Worm (Caenorhabditis elegans) whole organism, L2 larva: Measurements from ENCODE around the gene F26G1.5.

Experiments
- C34F6.9 ChIP-seq: fragments of 150-350 bp; optimal IDR thresholded peaks from 2 replicates; lab custom pipeline; 2014; ENCODE audit warnings: missing biosample characterization, missing genetic modification characterization
- F13H6.1 ChIP-seq: sonication (generic microtip); optimal IDR thresholded peaks from 2 replicates; lab custom pipeline; 2016; ENCODE audit warnings: missing genetic modification characterization, missing compliant biosample characterization
- R02D3.7 ChIP-seq: fragments of 150-350 bp; optimal IDR thresholded peaks from 2 replicates; lab custom pipeline; 2014; ENCODE audit warnings: missing biosample characterization, missing genetic modification characterization
- Y55F3AM.14 ChIP-seq: fragments of 200-800 bp; sonication (Bioruptor generic); optimal IDR thresholded peaks from 2 replicates; lab custom pipeline; 2018; ENCODE audit warnings: mild to moderate bottlenecking, missing genetic modification characterization, missing compliant biosample characterization
- ZK546.5 ChIP-seq: sonication (generic microtip); optimal IDR thresholded peaks from 2 replicates; lab custom pipeline; 2017; ENCODE audit warnings: missing biosample characterization, missing genetic modification characterization
- alr-1 ChIP-seq: fragments of 150-350 bp; optimal IDR thresholded peaks from 2 replicates; lab custom pipeline; 2014; ENCODE audit warnings: missing biosample characterization, missing genetic modification characterization
- aly-2 ChIP-seq: fragments of 150-350 bp; optimal IDR thresholded peaks from 2 replicates; lab custom pipeline; 2014; ENCODE audit warnings: missing biosample characterization, missing genetic modification characterization
- ama-1 ChIP-seq: fragments of 150-350 bp; optimal IDR thresholded peaks from 2 replicates; lab custom pipeline; 2018; ENCODE audit warnings: inconsistent platforms
- blmp-1 ChIP-seq: sonication (generic microtip); optimal IDR thresholded peaks from 2 replicates; lab custom pipeline; 2017; ENCODE audit warnings: missing genetic modification characterization, mild to moderate bottlenecking, missing compliant biosample characterization, antibody characterized with exemption, moderate library complexity; ENCODE audit not compliant: insufficient read depth
- ceh-16 ChIP-seq: fragments of 150-350 bp; optimal IDR thresholded peaks from 2 replicates; lab custom pipeline; 2014; ENCODE audit warnings: missing biosample characterization, missing genetic modification characterization
- ceh-82 ChIP-seq: fragments of 150-350 bp; optimal IDR thresholded peaks from 2 replicates; lab custom pipeline; 2014; ENCODE audit warnings: missing biosample characterization, missing genetic modification characterization
- crh-2 ChIP-seq: sonication (generic microtip); optimal IDR thresholded peaks from 2 replicates; lab custom pipeline; 2017; ENCODE audit warnings: missing biosample characterization, missing genetic modification characterization
- dmd-4 ChIP-seq: sonication (generic microtip); optimal IDR thresholded peaks from 2 replicates; lab custom pipeline; 2017; ENCODE audit warnings: missing biosample characterization, missing genetic modification characterization
- egl-27 ChIP-seq: sonication (generic microtip); optimal IDR thresholded peaks from 3 replicates; lab custom pipeline; 2017; ENCODE audit warnings: missing biosample characterization, missing genetic modification reagents, missing genetic modification characterization
- elt-1 ChIP-seq: fragments of 150-350 bp; optimal IDR thresholded peaks from 2 replicates; lab custom pipeline; 2014; ENCODE audit warnings: missing biosample characterization, missing genetic modification characterization
- elt-3 ChIP-seq: sonication (generic microtip); optimal IDR thresholded peaks from 2 replicates; lab custom pipeline; 2017; ENCODE audit warnings: missing biosample characterization, missing genetic modification characterization
- fos-1 ChIP-seq: fragments of 150-350 bp; optimal IDR thresholded peaks from 2 replicates; lab custom pipeline; 2014; ENCODE audit warnings: missing biosample characterization, missing genetic modification characterization
- gmeb-1 ChIP-seq: fragments of 150-350 bp; optimal IDR thresholded peaks from 2 replicates; lab custom pipeline; 2014; ENCODE audit warnings: missing biosample characterization, missing genetic modification characterization
- lin-11 ChIP-seq: fragments of 150-350 bp; sonication (generic microtip); optimal IDR thresholded peaks from 2 replicates; lab custom pipeline; 2014; ENCODE audit warnings: missing biosample characterization, missing genetic modification characterization, inconsistent platforms, mixed read lengths
- lin-13 ChIP-seq: fragments of 150-350 bp; optimal IDR thresholded peaks from 2 replicates; lab custom pipeline; 2014; ENCODE audit warnings: missing biosample characterization, missing genetic modification reagents, missing genetic modification characterization
- lin-39 ChIP-seq: fragments of 150-350 bp; optimal IDR thresholded peaks from 2 replicates; lab custom pipeline; 2014; ENCODE audit warnings: missing biosample characterization, missing genetic modification reagents, missing genetic modification characterization
- lsy-2 ChIP-seq, 2 experiments: fragments of 150-350 bp in 1 of 2; sonication (generic microtip) in 1 of 2; optimal IDR thresholded peaks; 2 replicates each; lab custom pipeline; 2014 to 2017; ENCODE audit warnings: missing biosample characterization in 2 of 2, missing genetic modification characterization in 2 of 2
- mab-5 ChIP-seq: fragments of 150-350 bp; optimal IDR thresholded peaks from 2 replicates; lab custom pipeline; 2014; ENCODE audit warnings: missing biosample characterization, missing genetic modification characterization
- mbf-1 ChIP-seq: sonication (generic microtip); optimal IDR thresholded peaks from 2 replicates; lab custom pipeline; 2017; ENCODE audit warnings: missing biosample characterization, missing genetic modification characterization
- mdl-1 ChIP-seq, 2 experiments: fragments of 150-350 bp in 1 of 2; sonication (generic microtip) in 1 of 2; optimal IDR thresholded peaks; 2 replicates each; lab custom pipeline; 2017; ENCODE audit warnings: missing biosample characterization in 2 of 2, missing genetic modification characterization in 2 of 2
- nhr-10 ChIP-seq: sonication (generic microtip); optimal IDR thresholded peaks from 2 replicates; lab custom pipeline; 2017; ENCODE audit warnings: missing biosample characterization, missing genetic modification characterization
- nhr-11 ChIP-seq: fragments of 150-350 bp; optimal IDR thresholded peaks from 2 replicates; lab custom pipeline; 2014; ENCODE audit warnings: missing biosample characterization, missing genetic modification characterization
- nhr-12 ChIP-seq: fragments of 150-350 bp; optimal IDR thresholded peaks from 2 replicates; lab custom pipeline; 2014; ENCODE audit warnings: missing biosample characterization, missing genetic modification characterization
- nhr-129 ChIP-seq: fragments of 150-350 bp; optimal IDR thresholded peaks from 2 replicates; lab custom pipeline; 2014; ENCODE audit warnings: missing biosample characterization, missing genetic modification characterization
- nhr-21 ChIP-seq: fragments of 150-350 bp; optimal IDR thresholded peaks from 2 replicates; lab custom pipeline; 2014; ENCODE audit warnings: missing biosample characterization, missing genetic modification characterization
- nhr-23 ChIP-seq: fragments of 150-350 bp; optimal IDR thresholded peaks from 2 replicates; lab custom pipeline; 2014; ENCODE audit warnings: missing biosample characterization, missing genetic modification reagents, missing genetic modification characterization
- nhr-237 ChIP-seq: fragments of 150-350 bp; optimal IDR thresholded peaks from 2 replicates; lab custom pipeline; 2014; ENCODE audit warnings: missing biosample characterization, missing genetic modification characterization
- nhr-25 ChIP-seq: fragments of 150-350 bp; sonication (generic microtip); optimal IDR thresholded peaks from 3 replicates; lab custom pipeline; 2014; ENCODE audit warnings: missing biosample characterization, missing genetic modification characterization
- nhr-6 ChIP-seq: fragments of 150-350 bp; optimal IDR thresholded peaks from 2 replicates; lab custom pipeline; 2014; ENCODE audit warnings: missing biosample characterization, missing genetic modification characterization
- nhr-77 ChIP-seq: fragments of 150-350 bp; optimal IDR thresholded peaks from 2 replicates; lab custom pipeline; 2014; ENCODE audit warnings: missing biosample characterization, missing genetic modification characterization
- peb-1 ChIP-seq: fragments of 150-350 bp; optimal IDR thresholded peaks from 2 replicates; lab custom pipeline; 2014; ENCODE audit warnings: missing biosample characterization, missing genetic modification characterization
- sem-4 ChIP-seq: fragments of 150-350 bp; optimal IDR thresholded peaks from 2 replicates; lab custom pipeline; 2014; ENCODE audit warnings: missing biosample characterization, missing genetic modification reagents, missing genetic modification characterization
- skn-1 ChIP-seq: sonication (generic microtip); optimal IDR thresholded peaks from 2 replicates; lab custom pipeline; 2017; ENCODE audit warnings: missing biosample characterization, missing genetic modification characterization
- sma-3 ChIP-seq: sonication (generic microtip); optimal IDR thresholded peaks from 2 replicates; lab custom pipeline; 2016; ENCODE audit warnings: missing genetic modification reagents, missing genetic modification characterization, missing compliant biosample characterization
- sma-9 ChIP-seq, 2 experiments: fragments of 150-350 bp in 1 of 2; sonication (generic microtip) in 1 of 2; optimal IDR thresholded peaks; 2 replicates each; lab custom pipeline; 2014 to 2016; ENCODE audit warnings: missing genetic modification characterization in 2 of 2, mild to moderate bottlenecking in 1 of 2, missing biosample characterization in 1 of 2, missing compliant biosample characterization in 1 of 2, missing genetic modification reagents in 1 of 2, moderate library complexity in 1 of 2
- snpc-4 ChIP-seq: fragments of 150-350 bp; optimal IDR thresholded peaks from 2 replicates; lab custom pipeline; 2014; ENCODE audit warnings: missing biosample characterization, missing genetic modification characterization
- unc-39 ChIP-seq: fragments of 150-350 bp; optimal IDR thresholded peaks from 2 replicates; lab custom pipeline; 2014; ENCODE audit warnings: missing biosample characterization, missing genetic modification characterization
- unc-55 ChIP-seq: fragments of 150-350 bp; sonication (generic microtip); optimal IDR thresholded peaks from 3 replicates; lab custom pipeline; 2014; ENCODE audit warnings: missing biosample characterization, missing genetic modification reagents, missing genetic modification characterization
- unc-62 ChIP-seq: fragments of 150-350 bp; optimal IDR thresholded peaks from 2 replicates; lab custom pipeline; 2014; ENCODE audit warnings: missing biosample characterization, missing genetic modification reagents, missing genetic modification characterization
- zag-1 ChIP-seq: fragments of 150-350 bp; optimal IDR thresholded peaks from 2 replicates; lab custom pipeline; 2014; ENCODE audit warnings: missing biosample characterization, missing genetic modification characterization
- ztf-1 ChIP-seq: fragments of 200-800 bp; sonication (Bioruptor generic); conservative IDR thresholded peaks from 2 replicates; pipeline ENCODE4 v1.3.6; 2022; ENCODE audit warnings: missing genetic modification characterization, missing compliant biosample characterization
- ztf-11 ChIP-seq: sonication (generic microtip); optimal IDR thresholded peaks from 2 replicates; lab custom pipeline; 2017; ENCODE audit warnings: missing biosample characterization, missing genetic modification characterization
- ztf-4 ChIP-seq: fragments of 150-350 bp; optimal IDR thresholded peaks from 2 replicates; lab custom pipeline; 2014; ENCODE audit warnings: missing biosample characterization, missing genetic modification characterization

Gene F26G1.5

DNA sequence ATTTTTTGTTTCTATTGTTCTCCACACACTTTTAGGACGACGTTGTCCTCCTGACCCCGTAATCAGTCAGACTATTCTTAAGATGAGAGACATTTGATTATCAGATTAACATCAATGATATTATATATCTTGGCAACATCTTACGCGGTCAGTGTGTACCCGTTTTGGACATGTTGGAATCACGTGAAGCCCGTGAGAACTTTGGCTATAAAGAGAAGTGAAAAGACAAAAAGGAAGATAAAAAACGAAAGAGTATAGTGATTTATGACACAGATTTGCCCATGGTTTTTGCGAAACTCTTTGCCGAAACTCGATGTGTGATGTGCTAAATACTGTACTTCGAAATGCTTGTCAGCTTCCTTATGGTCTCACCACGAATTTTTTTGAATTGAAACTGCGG is 25.9 kb downstream of the F26G1.5 start:
- TF ChIP-seq unc-39 (tag; lab: Kevin White, UChicago) (no peak), ztf-1 (GFP tag; lab: Robert Waterston, UW) (no peak), sma-3 (GFP tag; lab: Kevin White, UChicago) (peak; percentile 85), dmd-4 (tag; lab: Kevin White, UChicago) (no peak), blmp-1 (tag; lab: Kevin White, UChicago) (peak; percentile 88), unc-55 (GFP tag; lab: Kevin White, UChicago) (no peak), ama-1 (lab: Kevin White, UChicago) (no peak), C34F6.9 (tag; lab: Kevin White, UChicago) (no peak), nhr-11 (tag; lab: Kevin White, UChicago) (peak; percentile 43), alr-1 (tag; lab: Kevin White, UChicago) (no peak), ceh-82 (tag; lab: Kevin White, UChicago) (no peak), nhr-25 (tag; lab: Kevin White, UChicago) (peak; percentile 80), gmeb-1 (peak; percentile 33), fos-1 (tag; lab: Kevin White, UChicago) (peak; percentile 39), nhr-237 (tag; lab: Kevin White, UChicago) (no peak), nhr-12 (tag; lab: Kevin White, UChicago) (no peak), ceh-16 (tag; lab: Kevin White, UChicago) (no peak), egl-27 (peak; percentile 78), zag-1 (tag; lab: Kevin White, UChicago) (no peak), sma-9 (GFP tag; optimal IDR thresholded peaks at IDR 0.05; lab: Kevin White, UChicago) (peak; percentile 96), sma-9 (tag; optimal IDR thresholded peaks at IDR 0.05; lab: Kevin White, UChicago) (peak; percentile 3), ZK546.5 (tag; lab: Kevin White, UChicago) (no peak), mbf-1 (tag; lab: Kevin White, UChicago) (no peak), nhr-6 (tag; lab: Kevin White, UChicago) (no peak), elt-3 (no peak), crh-2 (tag; lab: Kevin White, UChicago) (peak; percentile 44), peb-1 (tag; lab: Kevin White, UChicago) (no peak), lin-39 (tag; lab: Kevin White, UChicago) (no peak), ztf-4 (peak; percentile 50), F13H6.1 (no peak), unc-62 (GFP tag; lab: Kevin White, UChicago) (no peak), ztf-11 (tag; lab: Kevin White, UChicago) (no peak), sem-4 (no peak), nhr-21 (tag; lab: Kevin White, UChicago) (peak; percentile 90), mab-5 (tag; lab: Kevin White, UChicago) (no peak), lin-11 (no peak), lin-13 (GFP tag; lab: Kevin White, UChicago) (no peak), aly-2 (tag; lab: Kevin White, UChicago) (no peak), skn-1 (tag; lab: Kevin White, UChicago) (no peak), elt-1 (no peak), Y55F3AM.14 (GFP tag; lab: Kevin White, UChicago) (no peak), lsy-2 (tag; optimal IDR thresholded peaks at IDR 0.05; lab: Kevin White, UChicago) (peak in 1 of 2 experiments; percentile 37), mdl-1 (tag; optimal IDR thresholded peaks at IDR 0.05; lab: Kevin White, UChicago) (peak in 1 of 2 experiments; percentile 2), nhr-77 (tag; lab: Kevin White, UChicago) (no peak), R02D3.7 (tag; lab: Kevin White, UChicago) (no peak), nhr-10 (tag; lab: Kevin White, UChicago) (no peak), nhr-23 (tag; lab: Kevin White, UChicago) (no peak), nhr-129 (tag; lab: Kevin White, UChicago) (peak; percentile 13), snpc-4 (tag; lab: Kevin White, UChicago) (no peak)
